Fruit fly (Drosophila melanogaster) whole organism, prepupa: Measurements from ENCODE around the gene eIF4E4.

Experiments used
- CG11762 ChIP-seq: fragments of 200-800 bp; sonication (Bioruptor generic); optimal IDR thresholded peaks from 3 replicates; lab custom pipeline; 2016; ENCODE audit warnings: missing biosample characterization, missing genetic modification characterization; ENCODE audit not compliant: insufficient read depth
- CG16779 ChIP-seq: fragments of 200-800 bp; sonication (Bioruptor generic); optimal IDR thresholded peaks from 3 replicates; lab custom pipeline; 2017; ENCODE audit warnings: missing biosample characterization, mild to moderate bottlenecking, missing genetic modification characterization
- CG6163 ChIP-seq: fragments of 200-800 bp; sonication (Bioruptor generic); IDR thresholded peaks from 3 replicates; pipeline ENCODE4 v1.3.6; 2022; ENCODE audit warnings: missing biosample characterization, missing genetic modification characterization
- CG6854 ChIP-seq: fragments of 200-800 bp; sonication (Bioruptor generic); optimal IDR thresholded peaks from 2 replicates; lab custom pipeline; 2017; ENCODE audit warnings: missing biosample characterization, mild to moderate bottlenecking, missing genetic modification characterization
- CG9139 ChIP-seq: fragments of 200-800 bp; sonication (Bioruptor generic); optimal IDR thresholded peaks from 3 replicates; lab custom pipeline; 2017; ENCODE audit warnings: missing biosample characterization, mild to moderate bottlenecking, missing genetic modification characterization
- Lpt ChIP-seq: fragments of 200-800 bp; sonication (Bioruptor generic); optimal IDR thresholded peaks from 3 replicates; lab custom pipeline; 2016; ENCODE audit warnings: missing biosample characterization, missing genetic modification characterization
- cyc ChIP-seq: fragments of 200-800 bp; sonication (Bioruptor generic); optimal IDR thresholded peaks from 3 replicates; lab custom pipeline; 2016; ENCODE audit warnings: missing biosample characterization, missing genetic modification characterization
- fd85E ChIP-seq: fragments of 200-800 bp; sonication (Bioruptor generic); optimal IDR thresholded peaks from 3 replicates; lab custom pipeline; 2016; ENCODE audit warnings: missing biosample characterization, missing genetic modification characterization
- spab ChIP-seq: fragments of 200-800 bp; sonication (Bioruptor generic); optimal IDR thresholded peaks from 2 replicates; lab custom pipeline; 2017; ENCODE audit warnings: missing biosample characterization, mild to moderate bottlenecking, missing genetic modification characterization, missing genetic modification reagents
- topi ChIP-seq: fragments of 200-800 bp; sonication (Bioruptor generic); optimal IDR thresholded peaks from 3 replicates; lab custom pipeline; 2016; ENCODE audit warnings: missing biosample characterization, missing genetic modification characterization

- TF ChIP-seq CG6854 (GFP tag; lab: Kevin White, UChicago) (no peak), spab (no peak), topi (GFP tag; lab: Kevin White, UChicago) (no peak), CG11762 (GFP tag; lab: Kevin White, UChicago) (no peak), CG16779 (tag; lab: Kevin White, UChicago) (no peak), fd85E (GFP tag; lab: Kevin White, UChicago) (no peak), Lpt (GFP tag; lab: Kevin White, UChicago) (no peak), CG9139 (GFP tag; lab: Kevin White, UChicago) (no peak), cyc (GFP tag; lab: Kevin White, UChicago) (no peak), CG6163 (no peak)
Measured at dm6 chr3L:6615181-6615580, 50.3 kb downstream of the eIF4E4 start.
